Worm (Caenorhabditis elegans) whole organism, L1 larva: Measurements from ENCODE around the gene hlh-28.

Experiments used
- C04F5.9 ChIP-seq: sonication (generic microtip); optimal IDR thresholded peaks from 2 replicates; lab custom pipeline; 2016; ENCODE audit warnings: missing genetic modification characterization, missing compliant biosample characterization
- egl-27 ChIP-seq, 2 experiments: fragments of 150-350 bp in 1 of 2; sonication (generic microtip); optimal IDR thresholded peaks; 3 replicates each; lab custom pipeline; 2017 to 2018; ENCODE audit warnings: missing biosample characterization in 2 of 2, missing genetic modification characterization in 2 of 2, missing genetic modification reagents in 2 of 2
- fos-1 ChIP-seq: fragments of 150-350 bp; optimal IDR thresholded peaks from 2 replicates; lab custom pipeline; 2014; ENCODE audit warnings: missing biosample characterization, missing genetic modification characterization
- hlh-17 ChIP-seq: fragments of 200-800 bp; sonication (Bioruptor generic); optimal IDR thresholded peaks from 2 replicates; lab custom pipeline; 2018; ENCODE audit warnings: missing genetic modification characterization, mild to moderate bottlenecking, missing compliant biosample characterization, moderate library complexity, borderline replicate concordance
- mdl-1 ChIP-seq, 2 experiments: fragments of 150-350 bp; optimal IDR thresholded peaks; 2 replicates each; lab custom pipeline; 2014 to 2017; ENCODE audit warnings: missing biosample characterization in 2 of 2, missing genetic modification characterization in 2 of 2, inconsistent platforms in 1 of 2

DNA sequence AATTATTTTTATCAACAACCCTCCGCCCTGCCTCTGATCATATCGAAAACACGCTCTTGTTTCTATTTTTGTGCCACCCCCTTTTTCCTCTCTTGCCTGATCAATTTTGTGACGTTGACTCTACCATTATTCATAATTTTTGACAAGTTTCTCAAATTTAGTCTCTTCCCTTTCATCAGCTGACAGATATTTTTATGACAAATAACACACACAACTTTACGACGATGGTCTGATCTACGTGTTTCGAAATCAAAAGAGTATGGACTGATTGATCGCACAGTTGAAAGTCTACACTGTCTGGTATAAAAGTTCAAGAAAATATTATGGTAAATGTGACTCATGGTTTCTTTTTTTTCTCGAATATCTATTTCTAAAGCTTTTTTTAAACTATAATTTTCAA lies 33.0 kb upstream of the hlh-28 start:
- TF ChIP-seq fos-1 (tag; lab: Kevin White, UChicago) (no peak), mdl-1 (tag; optimal IDR thresholded peaks at IDR 0.05; lab: Kevin White, UChicago) (no peak), egl-27 (tag; optimal IDR thresholded peaks at IDR 0.05; lab: Kevin White, UChicago) (no peak), C04F5.9 (tag; lab: Kevin White, UChicago) (no peak), hlh-17 (GFP tag; lab: Kevin White, UChicago) (no peak)
